Fruit fly (Drosophila melanogaster): ENCODE data around the gene CG9396.
A peak's percentile ranks its signal among the peaks of the same experiment; 100 is the strongest.

The CG9396 gene

DNA sequence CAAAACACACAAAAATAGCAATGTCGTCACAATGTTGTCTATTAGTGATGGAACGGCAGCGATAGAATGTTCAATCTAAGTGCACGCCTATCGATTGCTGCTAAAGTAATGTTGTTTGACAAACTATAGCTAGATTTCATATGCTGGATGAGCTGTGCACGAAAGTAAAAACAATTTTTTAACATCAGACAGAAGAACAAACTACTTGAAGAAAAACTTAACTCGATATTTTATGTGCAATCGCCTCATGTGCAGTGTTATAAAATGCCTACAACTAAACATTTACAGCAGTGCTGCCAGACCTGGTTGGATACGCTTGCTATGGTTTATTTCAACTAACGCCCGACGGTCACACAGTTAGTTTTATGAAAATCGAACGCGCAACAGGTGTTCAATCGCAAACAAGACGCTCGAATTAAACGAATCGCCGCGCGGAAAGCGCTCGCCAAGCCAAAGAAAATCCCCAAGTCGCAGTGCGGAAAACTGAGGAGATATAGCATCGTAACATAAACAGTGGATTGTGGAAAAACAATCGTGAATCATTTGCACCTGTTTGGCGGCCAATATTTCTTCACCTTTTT, 19.6 kb upstream of the CG9396 start, which contains the start of the genes bocks and CG8312 (continued):
- peak; percentile 21 for TF ChIP-seq CG11398 (GFP tag; optimal IDR thresholded peaks at IDR 0.05)
- peak in 1 of 2 experiments; percentile 54 for TF ChIP-seq insv (GFP tag; optimal IDR thresholded peaks at IDR 0.05)
- peak; percentile 85 for TF ChIP-seq Atf3 (GFP tag; optimal IDR thresholded peaks at IDR 0.05)
- peak; percentile 69 for TF ChIP-seq lab (GFP tag; optimal IDR thresholded peaks at IDR 0.05)
- no peak for TF ChIP-seq esg (GFP tag; conservative IDR thresholded peaks at IDR 0.05)
- peak; percentile 99 for TF ChIP-seq Sry-δ (GFP tag; optimal IDR thresholded peaks at IDR 0.05)
- peak; percentile 26 for TF ChIP-seq NfI (GFP tag; optimal IDR thresholded peaks at IDR 0.05)
- peak; percentile 29 for TF ChIP-seq CG17385 (GFP tag; optimal IDR thresholded peaks at IDR 0.05)
- TF ChIP-seq disco-r (GFP tag; optimal IDR thresholded peaks at IDR 0.05) = peak; percentile 15
- peak; percentile 77 for TF ChIP-seq CG17186 (GFP tag; optimal IDR thresholded peaks at IDR 0.05)
- TF ChIP-seq CG18764 (GFP tag; optimal IDR thresholded peaks at IDR 0.05) = peak; percentile 42
- TF ChIP-seq CG7786 (GFP tag; optimal IDR thresholded peaks at IDR 0.05) = peak; percentile 48
- TF ChIP-seq CG12071 (GFP tag; optimal IDR thresholded peaks at IDR 0.05) = peak; percentile 17
- TF ChIP-seq BEAF-32 (GFP tag; optimal IDR thresholded peaks at IDR 0.05) = peak; percentile 96
- peak; percentile 46 for TF ChIP-seq da (GFP tag; optimal IDR thresholded peaks at IDR 0.05)
- TF ChIP-seq GATAe (GFP tag; conservative IDR thresholded peaks at IDR 0.05) = no peak
- no peak for TF ChIP-seq tll (GFP tag; optimal IDR thresholded peaks at IDR 0.05)
- TF ChIP-seq nmo (GFP tag; optimal IDR thresholded peaks at IDR 0.05) = peak; percentile 79
- TF ChIP-seq CG11560 (tag; IDR thresholded peaks at IDR 0.05) = no peak
- peak; percentile 99 for TF ChIP-seq Sin3A (optimal IDR thresholded peaks at IDR 0.05)
- peak; percentile 1 for TF ChIP-seq CG6854 (GFP tag; optimal IDR thresholded peaks at IDR 0.05)
- no peak for TF ChIP-seq abd-A (tag; optimal IDR thresholded peaks at IDR 0.05)
- TF ChIP-seq Hsf (GFP tag; optimal IDR thresholded peaks at IDR 0.05) = peak; percentile 55
- TF ChIP-seq zf30C (GFP tag; optimal IDR thresholded peaks at IDR 0.05) = no peak
- peak; percentile 54 for TF ChIP-seq kay (GFP tag; optimal IDR thresholded peaks at IDR 0.05)
- peak; percentile 21 for TF ChIP-seq Deaf1 (tag; optimal IDR thresholded peaks at IDR 0.05)
- peak; percentile 24 for TF ChIP-seq pnt (GFP tag; optimal IDR thresholded peaks at IDR 0.05)
- peak; percentile 44 for TF ChIP-seq Mad (GFP tag; optimal IDR thresholded peaks at IDR 0.05)
- TF ChIP-seq ash1 (GFP tag; optimal IDR thresholded peaks at IDR 0.05) = no peak
- TF ChIP-seq ab (GFP tag; optimal IDR thresholded peaks at IDR 0.05) = no peak
- TF ChIP-seq Ets97D (GFP tag; optimal IDR thresholded peaks at IDR 0.05) = peak; percentile 88
- TF ChIP-seq CG18011 (GFP tag; optimal IDR thresholded peaks at IDR 0.05) = no peak
- no peak for TF ChIP-seq vnd (GFP tag; IDR thresholded peaks at IDR 0.05; ENCODE audit: partially characterized antibody)
- no peak for TF ChIP-seq toy (GFP tag; IDR thresholded peaks at IDR 0.05)
- TF ChIP-seq CG13296 (GFP tag; optimal IDR thresholded peaks at IDR 0.05) = peak; percentile 42
- TF ChIP-seq YL-1 (GFP tag; optimal IDR thresholded peaks at IDR 0.05) = peak; percentile 70
- peak; percentile 94 for TF ChIP-seq Med (GFP tag)
- TF ChIP-seq CG16815 (GFP tag; optimal IDR thresholded peaks at IDR 0.05) = no peak
- no peak for TF ChIP-seq Lim3 (GFP tag; IDR thresholded peaks at IDR 0.05)
- no peak for TF ChIP-seq en (GFP tag; optimal IDR thresholded peaks at IDR 0.05)
- peak; percentile 93 for TF ChIP-seq trem (tag; optimal IDR thresholded peaks at IDR 0.05)
- no peak for TF ChIP-seq Ada2b (GFP tag; IDR thresholded peaks at IDR 0.05)
- peak; percentile 33 for TF ChIP-seq lbe (GFP tag; optimal IDR thresholded peaks at IDR 0.05)
- TF ChIP-seq ase (GFP tag; IDR thresholded peaks at IDR 0.05) = no peak
- TF ChIP-seq shn (GFP tag; optimal IDR thresholded peaks at IDR 0.05) = peak; percentile 16
- no peak for TF ChIP-seq h (optimal IDR thresholded peaks at IDR 0.05)
- no peak for TF ChIP-seq CG2889 (GFP tag; IDR thresholded peaks at IDR 0.05)
- peak; percentile 45 for TF ChIP-seq CG30020 (tag; optimal IDR thresholded peaks at IDR 0.05)
- peak; percentile 16 for TF ChIP-seq BtbVII (GFP tag; optimal IDR thresholded peaks at IDR 0.05)
- peak; percentile 29 for TF ChIP-seq CG9817 (tag; optimal IDR thresholded peaks at IDR 0.05)
- no peak for TF ChIP-seq HHEX (GFP tag; optimal IDR thresholded peaks at IDR 0.05)

All from whole organism, embryonic.